Fruit fly (Drosophila melanogaster): ENCODE data around the gene Rev1.

Rev1 gene

dm6 chr3L:623556-623955 lies 30.6 kb upstream of the Rev1 start (continued):
- no peak for TF ChIP-seq CG1792 (GFP tag; optimal IDR thresholded peaks at IDR 0.05)
- TF ChIP-seq sens (GFP tag): peak; percentile 92
- TF ChIP-seq CG8924 (tag; optimal IDR thresholded peaks at IDR 0.05): peak; percentile 30
- TF ChIP-seq fd3F (GFP tag; optimal IDR thresholded peaks at IDR 0.05): no peak
- no peak for TF ChIP-seq Hey (tag; optimal IDR thresholded peaks at IDR 0.05)
- peak; percentile 63 for TF ChIP-seq CG17361 (GFP tag; IDR thresholded peaks at IDR 0.05)
- TF ChIP-seq hkb (optimal IDR thresholded peaks at IDR 0.05): no peak
- TF ChIP-seq hkb (GFP tag; IDR thresholded peaks at IDR 0.05): no peak
- TF ChIP-seq CG13424 (tag; optimal IDR thresholded peaks at IDR 0.05): no peak
- no peak for TF ChIP-seq CG1602 (GFP tag; optimal IDR thresholded peaks at IDR 0.05)
- no peak for TF ChIP-seq Adf1 (GFP tag; IDR thresholded peaks at IDR 0.05)
- no peak for TF ChIP-seq CG9932 (GFP tag; IDR thresholded peaks at IDR 0.05)
- TF ChIP-seq YL-1 (GFP tag; optimal IDR thresholded peaks at IDR 0.05): no peak
- TF ChIP-seq btn (GFP tag; optimal IDR thresholded peaks at IDR 0.05): no peak
- no peak for TF ChIP-seq CG14710 (tag; optimal IDR thresholded peaks at IDR 0.05)
- no peak for TF ChIP-seq cg (GFP tag; optimal IDR thresholded peaks at IDR 0.05)
- no peak for TF ChIP-seq CG34376 (GFP tag; optimal IDR thresholded peaks at IDR 0.05)
- no peak for TF ChIP-seq CG3838 (GFP tag; optimal IDR thresholded peaks at IDR 0.05)
- no peak for TF ChIP-seq CG6683 (GFP tag; optimal IDR thresholded peaks at IDR 0.05)
- no peak for TF ChIP-seq CG6175 (GFP tag; IDR thresholded peaks at IDR 0.05)
- TF ChIP-seq lilli (GFP tag; optimal IDR thresholded peaks at IDR 0.05): no peak
- TF ChIP-seq CG1647 (GFP tag; optimal IDR thresholded peaks at IDR 0.05): no peak
- no peak for TF ChIP-seq p53 (GFP tag; optimal IDR thresholded peaks at IDR 0.05)
- TF ChIP-seq CG12659 (GFP tag; optimal IDR thresholded peaks at IDR 0.05): no peak
- peak; percentile 31; the same call in 2 of the 3 replicates for TF ChIP-seq row (GFP tag; IDR thresholded peaks at IDR 0.05)
- no peak for TF ChIP-seq Meics (GFP tag; optimal IDR thresholded peaks at IDR 0.05)
- TF ChIP-seq CG16863 (GFP tag; optimal IDR thresholded peaks at IDR 0.05): no peak
- TF ChIP-seq Lhr (GFP tag; optimal IDR thresholded peaks at IDR 0.05): no peak
- TF ChIP-seq Mes4 (GFP tag; optimal IDR thresholded peaks at IDR 0.05): no peak
- TF ChIP-seq Dll (GFP tag; IDR thresholded peaks at IDR 0.05; ENCODE audit: partially characterized antibody): no peak
- TF ChIP-seq CG31224 (GFP tag; IDR thresholded peaks at IDR 0.05): no peak
- no peak for TF ChIP-seq Ets65A (GFP tag)
- TF ChIP-seq CG4360 (GFP tag; IDR thresholded peaks at IDR 0.05): no peak
- TF ChIP-seq CG7786 (GFP tag; optimal IDR thresholded peaks at IDR 0.05): no peak
- peak; percentile 39 for TF ChIP-seq CG17829 (tag; optimal IDR thresholded peaks at IDR 0.05)
- TF ChIP-seq CG9609 (GFP tag; optimal IDR thresholded peaks at IDR 0.05): no peak
- TF ChIP-seq CG34422 (GFP tag; IDR thresholded peaks at IDR 0.05): no peak
- TF ChIP-seq Pdp1 (GFP tag; optimal IDR thresholded peaks at IDR 0.05): peak; percentile 14 to 21
- TF ChIP-seq Rfx (GFP tag; IDR thresholded peaks at IDR 0.05): no peak
- no peak for TF ChIP-seq CG10431 (GFP tag; optimal IDR thresholded peaks at IDR 0.05)
- TF ChIP-seq CG5245 (GFP tag; optimal IDR thresholded peaks at IDR 0.05): no peak
- no peak for TF ChIP-seq CG6254 (GFP tag; optimal IDR thresholded peaks at IDR 0.05)
- no peak for TF ChIP-seq HHEX (GFP tag; optimal IDR thresholded peaks at IDR 0.05)
- no peak for TF ChIP-seq CG9876 (GFP tag; optimal IDR thresholded peaks at IDR 0.05)
- TF ChIP-seq CG10209 (GFP tag; optimal IDR thresholded peaks at IDR 0.05): no peak
- no peak for TF ChIP-seq NK7.1 (GFP tag; optimal IDR thresholded peaks at IDR 0.05)
- no peak for TF ChIP-seq pho (GFP tag; optimal IDR thresholded peaks at IDR 0.05)
- TF ChIP-seq kni (GFP tag; optimal IDR thresholded peaks at IDR 0.05): no peak
- no peak for TF ChIP-seq HLH4C (GFP tag; IDR thresholded peaks at IDR 0.05; ENCODE audit: partially characterized antibody)
- no peak for TF ChIP-seq mirr (GFP tag; optimal IDR thresholded peaks at IDR 0.05)
- TF ChIP-seq zf30C (GFP tag; optimal IDR thresholded peaks at IDR 0.05): no peak
- no peak for TF ChIP-seq CHES-1-like (GFP tag; optimal IDR thresholded peaks at IDR 0.05)
